Fruit fly (Drosophila melanogaster) whole organism: ENCODE measurements around the gene Rpp20.

Experiments
- CG8478 ChIP-seq: fragments of >200 bp; optimal IDR thresholded peaks from 2 replicates; lab custom pipeline; 2018; ENCODE audit warnings: inconsistent platforms
- Dll ChIP-seq: fragments of >200 bp; optimal IDR thresholded peaks from 2 replicates; lab custom pipeline; 2017
- EcR ChIP-seq, 2 experiments: fragments of >200 bp; optimal IDR thresholded peaks; 2 replicates each; lab custom pipeline; 2017; ENCODE audit warnings: missing biosample characterization in 2 of 2, missing genetic modification characterization in 2 of 2, missing genetic modification reagents in 2 of 2
- pan ChIP-seq: fragments of >200 bp; optimal IDR thresholded peaks from 2 replicates; lab custom pipeline; 2017
- psq ChIP-seq: fragments of >200 bp; optimal IDR thresholded peaks from 2 replicates; lab custom pipeline; 2017
- usp ChIP-seq: fragments of >200 bp; optimal IDR thresholded peaks from 2 replicates; lab custom pipeline; 2017; ENCODE audit warnings: missing biosample characterization, missing genetic modification characterization, mixed read lengths

The Rpp20 gene

dm6 chrX:19754152-19754579, 9.9 kb downstream of the Rpp20 start:
- TF ChIP-seq CG8478 (lab: Kevin White, UChicago) (no peak), psq (lab: Kevin White, UChicago) (no peak), usp (GFP tag; lab: Kevin White, UChicago) (no peak), Dll (lab: Kevin White, UChicago) (no peak), EcR (GFP tag; optimal IDR thresholded peaks at IDR 0.05; lab: Kevin White, UChicago) (no peak), pan (lab: Kevin White, UChicago) (no peak)

- TF ChIP-seq pan (lab: Kevin White, UChicago) (no peak), usp (GFP tag; lab: Kevin White, UChicago) (no peak), EcR (GFP tag; optimal IDR thresholded peaks at IDR 0.05; lab: Kevin White, UChicago) (no peak), Dll (lab: Kevin White, UChicago) (no peak), CG8478 (lab: Kevin White, UChicago) (no peak), psq (lab: Kevin White, UChicago) (no peak)
Measured at dm6 chrX:19754705-19755403, 10.6 kb downstream of the Rpp20 start.

dm6 chrX:19762167-19762566, 17.9 kb downstream of the Rpp20 start:
- TF ChIP-seq Dll (lab: Kevin White, UChicago) (no peak), pan (lab: Kevin White, UChicago) (no peak), EcR (GFP tag; optimal IDR thresholded peaks at IDR 0.05; lab: Kevin White, UChicago) (no peak), psq (lab: Kevin White, UChicago) (no peak), CG8478 (lab: Kevin White, UChicago) (no peak)

dm6 chrX:19763440-19764002, 19.3 kb downstream of the Rpp20 start:
- no peak for TF ChIP-seq EcR (GFP tag; optimal IDR thresholded peaks at IDR 0.05; lab: Kevin White, UChicago)

dm6 chrX:19764824-19765489, 20.7 kb downstream of the Rpp20 start, which contains the start of gene CG12702:
TSS of gene CG12702 (minus strand) at chrX:19764874.
- TF ChIP-seq usp (GFP tag; lab: Kevin White, UChicago) (no peak), CG8478 (lab: Kevin White, UChicago) (no peak), Dll (lab: Kevin White, UChicago) (no peak), pan (lab: Kevin White, UChicago) (no peak), psq (lab: Kevin White, UChicago) (no peak), EcR (GFP tag; optimal IDR thresholded peaks at IDR 0.05; lab: Kevin White, UChicago) (no peak)

dm6 chrX:19765490-19766212, 21.4 kb downstream of the Rpp20 start:
- TF ChIP-seq usp (GFP tag; lab: Kevin White, UChicago): no peak
- TF ChIP-seq EcR (GFP tag; optimal IDR thresholded peaks at IDR 0.05; lab: Kevin White, UChicago): no peak
- no peak for TF ChIP-seq CG8478 (lab: Kevin White, UChicago)
- no peak for TF ChIP-seq Dll (lab: Kevin White, UChicago)
- no peak for TF ChIP-seq pan (lab: Kevin White, UChicago)
- no peak for TF ChIP-seq psq (lab: Kevin White, UChicago)

- no peak for TF ChIP-seq CG8478 (lab: Kevin White, UChicago)
- TF ChIP-seq Dll (lab: Kevin White, UChicago): no peak
- no peak for TF ChIP-seq psq (lab: Kevin White, UChicago)
- no peak for TF ChIP-seq pan (lab: Kevin White, UChicago)
- TF ChIP-seq EcR (GFP tag; optimal IDR thresholded peaks at IDR 0.05; lab: Kevin White, UChicago): no peak
- TF ChIP-seq usp (GFP tag; lab: Kevin White, UChicago): no peak
Measured at dm6 chrX:19769821-19770519, 25.7 kb downstream of the Rpp20 start.

dm6 chrX:19772002-19772622, 27.9 kb downstream of the Rpp20 start:
- no peak for TF ChIP-seq CG8478 (lab: Kevin White, UChicago)

- TF ChIP-seq psq (lab: Kevin White, UChicago) (no peak), usp (GFP tag; lab: Kevin White, UChicago) (no peak), pan (lab: Kevin White, UChicago) (no peak), EcR (GFP tag; optimal IDR thresholded peaks at IDR 0.05; lab: Kevin White, UChicago) (no peak), Dll (lab: Kevin White, UChicago) (no peak), CG8478 (lab: Kevin White, UChicago) (no peak)
Measured at dm6 chrX:19773734-19774702, 29.8 kb downstream of the Rpp20 start.
